Worm (Caenorhabditis elegans): ENCODE data around the gene rbm-17.

DNA sequence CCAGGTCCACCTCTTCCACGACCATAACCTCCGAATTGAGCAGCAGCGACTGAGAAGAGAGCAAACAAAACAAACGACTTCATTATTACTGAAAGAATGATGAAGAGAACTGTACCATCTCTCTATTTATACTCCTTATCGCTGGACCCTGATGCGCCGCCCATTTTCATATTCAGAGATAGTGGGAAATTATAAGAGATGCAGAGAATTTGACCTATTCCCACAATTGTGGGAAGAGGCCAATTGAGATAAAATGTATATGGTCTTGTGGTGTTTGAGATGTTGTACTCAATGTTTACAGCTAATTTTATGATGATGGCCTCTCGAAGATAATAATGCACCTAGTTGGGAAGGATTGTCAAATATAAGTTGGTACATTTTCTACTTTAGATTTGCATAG is 2.8 kb downstream of the rbm-17 start, which contains the start of gene ttr-50:
- TF ChIP-seq ceh-82 (tag; optimal IDR thresholded peaks at IDR 0.05): no peak
- no peak for TF ChIP-seq duxl-1 (tag; optimal IDR thresholded peaks at IDR 0.05; ENCODE audit: poor library complexity)
- no peak for TF ChIP-seq ztf-7 (tag; optimal IDR thresholded peaks at IDR 0.05)
- TF ChIP-seq dmd-8 (GFP tag; IDR thresholded peaks at IDR 0.05): no peak
- TF ChIP-seq unc-130 (GFP tag; optimal IDR thresholded peaks at IDR 0.05): no peak
- TF ChIP-seq zag-1 (tag; optimal IDR thresholded peaks at IDR 0.05): no peak
